Worm (Caenorhabditis elegans): ENCODE results near the gene gtf-2F2.

- TF ChIP-seq aly-1 (tag; optimal IDR thresholded peaks at IDR 0.05) (no peak), ama-1 (optimal IDR thresholded peaks at IDR 0.05) (no peak), hmg-4 (GFP tag; optimal IDR thresholded peaks at IDR 0.05) (peak; percentile 28), scrt-1 (GFP tag; IDR thresholded peaks at IDR 0.05) (no peak), ceh-36 (tag; optimal IDR thresholded peaks at IDR 0.05) (no peak), flt-1 (GFP tag; IDR thresholded peaks at IDR 0.05) (peak; percentile 61; the same call in 1 of the 2 replicates), ets-7 (tag; optimal IDR thresholded peaks at IDR 0.05) (no peak), tbx-11 (GFP tag; IDR thresholded peaks at IDR 0.05) (no peak)
These were observed 26.2 kb upstream of the gtf-2F2 start, which contains the start of gene Y39B6A.43 for ce11 chrV:18967479-18968056.
